Fruit fly (Drosophila melanogaster): ENCODE results near the gene CG9098.

The CG9098 gene

DNA sequence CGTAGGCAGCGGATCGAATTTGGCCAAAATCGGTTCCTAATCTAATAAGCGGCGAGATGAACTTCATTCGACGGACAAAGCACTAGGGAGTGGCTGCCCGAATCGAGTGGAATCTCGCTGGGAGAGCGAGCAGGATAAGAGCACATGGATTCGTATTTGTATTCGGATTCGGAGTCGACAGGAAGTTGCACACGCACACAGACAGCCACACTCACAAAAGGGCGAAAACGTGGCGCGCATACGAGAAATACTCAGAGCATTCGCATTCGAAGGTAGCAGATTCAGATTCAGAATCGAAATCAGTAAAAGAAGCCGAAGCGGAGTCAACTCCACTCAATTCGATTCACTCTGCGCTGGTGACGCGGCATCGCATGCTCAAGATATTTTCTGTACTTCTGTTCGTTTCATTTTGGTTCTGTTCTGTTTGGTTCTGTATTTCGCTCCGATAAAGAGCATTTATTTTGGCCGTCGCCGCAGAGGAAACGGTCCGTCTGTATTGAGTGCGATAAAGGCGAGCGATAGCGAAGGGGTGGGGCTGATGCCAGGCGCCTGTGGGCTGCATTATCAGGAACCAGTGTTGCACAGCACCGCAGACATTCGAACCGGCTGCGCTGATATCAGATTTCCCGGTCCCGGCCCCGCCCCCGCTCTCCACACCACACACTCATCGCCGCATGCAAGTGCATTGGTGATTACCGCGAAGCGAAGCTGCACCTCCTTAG is 33.6 kb downstream of the CG9098 start (continued):
- TF ChIP-seq knrl (GFP tag; IDR thresholded peaks at IDR 0.05; ENCODE audit: partially characterized antibody) (no peak), Med (GFP tag) (peak; percentile 62), CG17568 (GFP tag; optimal IDR thresholded peaks at IDR 0.05) (no peak), kah (GFP tag; optimal IDR thresholded peaks at IDR 0.05) (no peak), Six4 (GFP tag; optimal IDR thresholded peaks at IDR 0.05) (peak; percentile 12), CG14710 (tag; optimal IDR thresholded peaks at IDR 0.05) (peak; percentile 22), grn (GFP tag; optimal IDR thresholded peaks at IDR 0.05) (peak; percentile 94), CG7928 (GFP tag; optimal IDR thresholded peaks at IDR 0.05) (no peak)

DNA sequence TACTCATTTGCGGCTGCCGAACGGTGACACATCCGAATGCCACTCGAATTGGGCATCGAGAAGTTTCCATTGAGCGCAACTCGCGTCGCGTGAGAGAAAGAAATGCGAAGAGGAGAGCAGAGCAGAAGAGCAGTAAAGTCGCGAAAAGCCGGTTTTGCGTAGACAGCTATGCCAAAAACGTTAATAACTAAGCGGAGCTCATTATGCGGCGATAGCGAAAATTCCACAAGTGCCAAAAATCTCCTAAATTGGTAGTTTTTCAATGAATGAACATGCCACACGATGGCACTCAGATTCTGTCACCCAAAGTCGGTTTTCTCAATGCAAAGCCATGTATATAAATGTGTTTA is 34.4 kb downstream of the CG9098 start:
- no peak for TF ChIP-seq D (optimal IDR thresholded peaks at IDR 0.05)
- no peak for TF ChIP-seq D (GFP tag; optimal IDR thresholded peaks at IDR 0.05)
- peak; percentile 27 to 80 for TF ChIP-seq Trl (optimal IDR thresholded peaks at IDR 0.05)
- no peak for TF ChIP-seq Trl (GFP tag; optimal IDR thresholded peaks at IDR 0.05)

DNA sequence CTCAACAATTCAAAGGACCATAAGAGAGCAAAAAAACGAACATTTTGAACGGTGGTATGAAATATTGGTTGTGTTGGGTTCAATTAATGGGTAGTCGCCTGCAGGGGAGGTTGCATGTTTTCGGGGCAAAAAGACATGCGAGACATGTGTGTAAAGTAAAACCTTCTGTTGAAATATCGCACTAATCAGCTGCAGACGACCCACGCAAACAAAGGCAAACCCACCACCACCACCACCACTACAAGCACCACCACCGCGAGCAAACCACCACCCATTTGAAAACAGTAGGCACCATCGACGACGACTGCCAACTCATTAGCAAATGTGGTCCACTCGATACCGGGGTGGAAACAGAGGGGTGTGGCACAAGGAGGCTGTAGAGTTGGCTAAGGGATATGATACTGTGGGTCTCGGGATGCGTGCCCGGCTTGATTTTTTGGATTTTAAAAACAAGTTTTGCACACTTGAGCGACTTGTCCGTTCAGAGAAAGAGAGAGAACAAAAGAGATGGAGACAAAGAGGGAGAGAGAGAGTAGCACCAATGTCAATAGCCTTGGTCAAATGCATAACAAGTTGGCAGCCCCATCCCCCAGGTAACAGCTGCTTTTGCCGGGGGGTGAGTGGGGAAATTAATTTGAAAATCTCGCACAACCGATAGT is 34.9 kb downstream of the CG9098 start:
- TF ChIP-seq CG10654 (GFP tag; optimal IDR thresholded peaks at IDR 0.05) (no peak), en (GFP tag; optimal IDR thresholded peaks at IDR 0.05) (no peak), CG4282 (GFP tag; optimal IDR thresholded peaks at IDR 0.05) (no peak), tap (tag; optimal IDR thresholded peaks at IDR 0.05) (peak; percentile 19), wek (GFP tag; optimal IDR thresholded peaks at IDR 0.05) (peak; percentile 15), hkb (optimal IDR thresholded peaks at IDR 0.05) (no peak), hkb (GFP tag; IDR thresholded peaks at IDR 0.05) (no peak), CG10543 (GFP tag; optimal IDR thresholded peaks at IDR 0.05) (peak; percentile 51), CG4328 (GFP tag; optimal IDR thresholded peaks at IDR 0.05) (peak; percentile 0), CG10321 (GFP tag; IDR thresholded peaks at IDR 0.05) (no peak), Trl (optimal IDR thresholded peaks at IDR 0.05) (peak in 1 of 2 experiments; percentile 64), Trl (GFP tag; optimal IDR thresholded peaks at IDR 0.05) (peak; percentile 16), CG1832 (GFP tag; optimal IDR thresholded peaks at IDR 0.05) (peak; percentile 46), CG3281 (GFP tag; optimal IDR thresholded peaks at IDR 0.05) (peak; percentile 20), sug (tag; optimal IDR thresholded peaks at IDR 0.05) (peak; percentile 60), cg (GFP tag; optimal IDR thresholded peaks at IDR 0.05) (peak; percentile 36), CG2120 (GFP tag; optimal IDR thresholded peaks at IDR 0.05) (peak; percentile 4), HmgZ (tag; optimal IDR thresholded peaks at IDR 0.05) (peak; percentile 22), CG6765 (GFP tag; optimal IDR thresholded peaks at IDR 0.05) (peak; percentile 58), Side (GFP tag; optimal IDR thresholded peaks at IDR 0.05) (peak; percentile 42), Dfd (GFP tag; optimal IDR thresholded peaks at IDR 0.05) (no peak), Fer1 (GFP tag; optimal IDR thresholded peaks at IDR 0.05) (peak; percentile 48), CG9876 (GFP tag; optimal IDR thresholded peaks at IDR 0.05) (no peak), lab (GFP tag; optimal IDR thresholded peaks at IDR 0.05) (peak; percentile 58), pho (GFP tag; optimal IDR thresholded peaks at IDR 0.05) (peak; percentile 19), CG12299 (tag; optimal IDR thresholded peaks at IDR 0.05) (peak; percentile 3), CG1024 (GFP tag; IDR thresholded peaks at IDR 0.05) (no peak), CG12659 (GFP tag; optimal IDR thresholded peaks at IDR 0.05) (peak; percentile 22), CG6683 (GFP tag; optimal IDR thresholded peaks at IDR 0.05) (peak; percentile 35), Doc2 (GFP tag; IDR thresholded peaks at IDR 0.05) (no peak), Max (GFP tag; optimal IDR thresholded peaks at IDR 0.05) (no peak), CG10147 (GFP tag; optimal IDR thresholded peaks at IDR 0.05) (peak; percentile 33), CG18599 (GFP tag; optimal IDR thresholded peaks at IDR 0.05) (peak; percentile 46), hb (GFP tag; IDR thresholded peaks at IDR 0.05; ENCODE audit: partially characterized antibody) (no peak), twi (tag; optimal IDR thresholded peaks at IDR 0.05) (peak; percentile 79), CG1233 (GFP tag; optimal IDR thresholded peaks at IDR 0.05) (no peak)

Measured in whole organism, embryonic.